Worm (Caenorhabditis elegans): ENCODE measurements around the gene Y105C5A.1273.

Gene Y105C5A.1273

ce11 chrIV:15819759-15820158 lies 28.8 kb downstream of the Y105C5A.1273 start, which contains the start of gene daf-38:
daf-38 (plus strand) TSS chrIV:15820059.
- TF ChIP-seq ets-7 (tag; optimal IDR thresholded peaks at IDR 0.05): no peak
- no peak for TF ChIP-seq sea-1 (GFP tag; conservative IDR thresholded peaks at IDR 0.05)
- no peak for TF ChIP-seq aly-1 (tag; optimal IDR thresholded peaks at IDR 0.05)
- TF ChIP-seq B0310.2 (tag; optimal IDR thresholded peaks at IDR 0.05): no peak
- TF ChIP-seq ceh-13 (GFP tag; optimal IDR thresholded peaks at IDR 0.05): no peak
- no peak for TF ChIP-seq tbx-37 (GFP tag; conservative IDR thresholded peaks at IDR 0.05)
- no peak for TF ChIP-seq hnd-1 (tag; optimal IDR thresholded peaks at IDR 0.05)
- TF ChIP-seq tra-4 (tag; optimal IDR thresholded peaks at IDR 0.05): no peak
- TF ChIP-seq hmg-4 (GFP tag; optimal IDR thresholded peaks at IDR 0.05): no peak
- no peak for TF ChIP-seq ceh-36 (tag; optimal IDR thresholded peaks at IDR 0.05)
- no peak for TF ChIP-seq ama-1 (optimal IDR thresholded peaks at IDR 0.05)
- no peak for TF ChIP-seq scrt-1 (GFP tag; IDR thresholded peaks at IDR 0.05)
- no peak for TF ChIP-seq pes-1 (GFP tag; IDR thresholded peaks at IDR 0.05)
- no peak for TF ChIP-seq F13C5.2 (tag; optimal IDR thresholded peaks at IDR 0.05)
- no peak for TF ChIP-seq flt-1 (GFP tag; IDR thresholded peaks at IDR 0.05)
- no peak for TF ChIP-seq hmbx-1 (tag; optimal IDR thresholded peaks at IDR 0.05)
- TF ChIP-seq tbx-11 (GFP tag; IDR thresholded peaks at IDR 0.05): no peak

Measured in whole organism, early embryonic.